Worm (Caenorhabditis elegans) whole organism, early embryonic: ENCODE measurements around the gene F29B9.11.

Source experiments
- B0310.2 ChIP-seq: sonication (generic microtip); optimal IDR thresholded peaks from 2 replicates; lab custom pipeline; 2016; ENCODE audit warnings: mild to moderate bottlenecking, missing genetic modification characterization, missing compliant biosample characterization
- ama-1 ChIP-seq: fragments of 150-350 bp; optimal IDR thresholded peaks from 2 replicates; lab custom pipeline; 2014
- ceh-36 ChIP-seq: sonication (generic microtip); optimal IDR thresholded peaks from 2 replicates; lab custom pipeline; 2016; ENCODE audit warnings: missing genetic modification characterization, inconsistent platforms, missing compliant biosample characterization
- ets-7 ChIP-seq: sonication (generic microtip); optimal IDR thresholded peaks from 2 replicates; lab custom pipeline; 2016; ENCODE audit warnings: missing genotype, missing genetic modification characterization, missing compliant biosample characterization
- hmbx-1 ChIP-seq: sonication (generic microtip); optimal IDR thresholded peaks from 2 replicates; lab custom pipeline; 2016; ENCODE audit warnings: mild to moderate bottlenecking, missing genetic modification characterization, missing compliant biosample characterization
- hmg-4 ChIP-seq: fragments of 200-800 bp; sonication (Bioruptor generic); optimal IDR thresholded peaks from 2 replicates; lab custom pipeline; 2018; ENCODE audit warnings: mild to moderate bottlenecking, missing genetic modification characterization, missing compliant biosample characterization
- hnd-1 ChIP-seq: sonication (generic microtip); optimal IDR thresholded peaks from 2 replicates; lab custom pipeline; 2016; ENCODE audit warnings: missing genetic modification characterization, missing compliant biosample characterization
- pes-1 ChIP-seq: fragments of 200-800 bp; sonication (Bioruptor generic); IDR thresholded peaks from 2 replicates; pipeline ENCODE4 v1.3.6; 2022; ENCODE audit warnings: missing genetic modification reagents, missing genetic modification characterization, missing compliant biosample characterization
- scrt-1 ChIP-seq: fragments of 200-800 bp; sonication (Bioruptor generic); IDR thresholded peaks from 2 replicates; pipeline ENCODE4 v1.3.6; 2022; ENCODE audit warnings: missing genetic modification characterization, missing compliant biosample characterization
- sea-1 ChIP-seq: fragments of 200-800 bp; sonication (Bioruptor generic); conservative IDR thresholded peaks from 2 replicates; pipeline ENCODE4 v1.3.6; 2022; ENCODE audit warnings: missing genetic modification characterization, missing compliant biosample characterization
- tbx-11 ChIP-seq: fragments of 200-800 bp; sonication (Bioruptor generic); IDR thresholded peaks from 2 replicates; pipeline ENCODE4 v1.3.6; 2022; ENCODE audit warnings: missing genetic modification characterization, missing compliant biosample characterization
- tbx-37 ChIP-seq: fragments of 200-800 bp; sonication (Bioruptor generic); conservative IDR thresholded peaks from 2 replicates; pipeline ENCODE4 v1.3.6; 2022; ENCODE audit warnings: missing genetic modification reagents, missing genetic modification characterization, missing compliant biosample characterization
- tra-4 ChIP-seq: sonication (generic microtip); optimal IDR thresholded peaks from 2 replicates; lab custom pipeline; 2017; ENCODE audit warnings: missing genetic modification characterization, missing compliant biosample characterization

DNA sequence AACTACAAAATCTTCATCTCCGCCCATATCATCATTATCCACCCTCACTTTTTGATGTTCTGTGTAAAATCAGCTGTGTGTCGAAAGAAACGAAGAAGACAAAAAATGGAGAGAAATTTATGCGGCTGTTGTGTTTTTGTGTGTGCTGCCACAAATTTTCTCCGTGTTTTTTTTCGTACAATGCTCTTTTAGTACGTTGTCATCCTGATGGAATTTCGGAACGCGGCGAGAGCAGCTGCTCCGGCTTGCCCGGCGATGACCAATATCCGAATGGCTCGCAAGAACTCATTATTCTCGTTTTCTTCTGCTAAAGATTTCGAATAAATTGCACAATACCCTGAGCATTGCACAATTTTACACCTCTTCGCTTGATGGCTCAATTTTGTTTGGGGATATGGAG, 20.6 kb downstream of the F29B9.11 start:
- TF ChIP-seq ets-7 (tag; lab: Kevin White, UChicago) (no peak), ama-1 (no peak), ceh-36 (tag; lab: Kevin White, UChicago) (no peak), B0310.2 (tag; lab: Kevin White, UChicago) (no peak), tbx-11 (no peak), tra-4 (tag; lab: Kevin White, UChicago) (no peak), pes-1 (no peak), hmbx-1 (tag; lab: Kevin White, UChicago) (no peak), sea-1 (GFP tag; lab: Robert Waterston, UW) (no peak), hnd-1 (tag; lab: Kevin White, UChicago) (no peak), tbx-37 (no peak), hmg-4 (GFP tag; lab: Kevin White, UChicago) (no peak), scrt-1 (GFP tag; lab: Robert Waterston, UW) (no peak)
